Worm (Caenorhabditis elegans) whole organism, L2 larva: Measurements from ENCODE around the gene nyn-3.

Source experiments
- Y55F3AM.14 ChIP-seq: fragments of 200-800 bp; sonication (Bioruptor generic); optimal IDR thresholded peaks from 2 replicates; lab custom pipeline; 2018; ENCODE audit warnings: mild to moderate bottlenecking, missing genetic modification characterization, missing compliant biosample characterization
- aly-2 ChIP-seq: fragments of 150-350 bp; optimal IDR thresholded peaks from 2 replicates; lab custom pipeline; 2014; ENCODE audit warnings: missing biosample characterization, missing genetic modification characterization
- blmp-1 ChIP-seq: sonication (generic microtip); optimal IDR thresholded peaks from 2 replicates; lab custom pipeline; 2017; ENCODE audit warnings: missing genetic modification characterization, mild to moderate bottlenecking, missing compliant biosample characterization, antibody characterized with exemption, moderate library complexity; ENCODE audit not compliant: insufficient read depth
- elt-3 ChIP-seq: sonication (generic microtip); optimal IDR thresholded peaks from 2 replicates; lab custom pipeline; 2017; ENCODE audit warnings: missing biosample characterization, missing genetic modification characterization
- gmeb-1 ChIP-seq: fragments of 150-350 bp; optimal IDR thresholded peaks from 2 replicates; lab custom pipeline; 2014; ENCODE audit warnings: missing biosample characterization, missing genetic modification characterization
- lin-11 ChIP-seq: fragments of 150-350 bp; sonication (generic microtip); optimal IDR thresholded peaks from 2 replicates; lab custom pipeline; 2014; ENCODE audit warnings: missing biosample characterization, missing genetic modification characterization, inconsistent platforms, mixed read lengths
- lin-13 ChIP-seq: fragments of 150-350 bp; optimal IDR thresholded peaks from 2 replicates; lab custom pipeline; 2014; ENCODE audit warnings: missing biosample characterization, missing genetic modification reagents, missing genetic modification characterization
- lin-39 ChIP-seq: fragments of 150-350 bp; optimal IDR thresholded peaks from 2 replicates; lab custom pipeline; 2014; ENCODE audit warnings: missing biosample characterization, missing genetic modification reagents, missing genetic modification characterization
- unc-62 ChIP-seq: fragments of 150-350 bp; optimal IDR thresholded peaks from 2 replicates; lab custom pipeline; 2014; ENCODE audit warnings: missing biosample characterization, missing genetic modification reagents, missing genetic modification characterization
- ztf-4 ChIP-seq: fragments of 150-350 bp; optimal IDR thresholded peaks from 2 replicates; lab custom pipeline; 2014; ENCODE audit warnings: missing biosample characterization, missing genetic modification characterization

ce11 chrII:6331222-6331830 is 38.9 kb upstream of the nyn-3 start, which contains the start of gene set-4:
- TF ChIP-seq unc-62 (peak; percentile 59), elt-3 (no peak), lin-11 (tag; lab: Kevin White, UChicago) (peak; percentile 89), lin-39 (tag; lab: Kevin White, UChicago) (no peak), ztf-4 (tag; lab: Kevin White, UChicago) (peak; percentile 90), Y55F3AM.14 (GFP tag; lab: Kevin White, UChicago) (peak; percentile 78), lin-13 (GFP tag; lab: Kevin White, UChicago) (peak; percentile 93), blmp-1 (tag; lab: Kevin White, UChicago) (peak; percentile 54), gmeb-1 (tag; lab: Kevin White, UChicago) (peak; percentile 90), aly-2 (tag; lab: Kevin White, UChicago) (no peak)
